Worm (Caenorhabditis elegans): ENCODE results near the gene Y70C5A.3.

Gene Y70C5A.3

DNA sequence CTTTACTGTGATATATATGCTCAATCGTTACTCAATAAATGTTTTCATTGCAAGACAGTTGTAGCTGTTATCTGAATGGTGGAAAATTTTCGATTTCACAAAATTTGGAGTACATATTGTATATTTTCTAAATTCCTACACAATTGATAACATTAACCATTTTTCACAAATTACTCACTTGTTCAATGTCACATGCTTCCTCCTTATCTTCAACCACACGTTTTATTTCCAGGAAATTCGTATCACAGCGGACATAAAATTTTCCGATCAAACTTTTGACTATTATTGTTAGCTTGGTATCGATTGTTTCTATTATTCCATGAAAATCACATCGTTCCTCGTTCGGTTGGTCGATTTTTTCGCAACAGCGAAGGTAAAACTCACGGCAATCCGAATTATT is 12.2 kb downstream of the Y70C5A.3 start:
- TF ChIP-seq ceh-36 (tag; optimal IDR thresholded peaks at IDR 0.05) = no peak
- TF ChIP-seq scrt-1 (GFP tag; IDR thresholded peaks at IDR 0.05) = no peak
- TF ChIP-seq pes-1 (GFP tag; IDR thresholded peaks at IDR 0.05) = no peak
- no peak for TF ChIP-seq ets-7 (tag; optimal IDR thresholded peaks at IDR 0.05)
- no peak for TF ChIP-seq ceh-13 (GFP tag; optimal IDR thresholded peaks at IDR 0.05)
- TF ChIP-seq F13C5.2 (tag; optimal IDR thresholded peaks at IDR 0.05) = no peak
- TF ChIP-seq tbx-37 (GFP tag; conservative IDR thresholded peaks at IDR 0.05) = no peak
- no peak for TF ChIP-seq ama-1 (optimal IDR thresholded peaks at IDR 0.05)
- no peak for TF ChIP-seq tbx-11 (GFP tag; IDR thresholded peaks at IDR 0.05)
- no peak for TF ChIP-seq tra-4 (tag; optimal IDR thresholded peaks at IDR 0.05)
- no peak for TF ChIP-seq flt-1 (GFP tag; IDR thresholded peaks at IDR 0.05)
- TF ChIP-seq hnd-1 (tag; optimal IDR thresholded peaks at IDR 0.05) = no peak
- TF ChIP-seq sea-1 (GFP tag; conservative IDR thresholded peaks at IDR 0.05) = no peak
- TF ChIP-seq B0310.2 (tag; optimal IDR thresholded peaks at IDR 0.05) = no peak

DNA sequence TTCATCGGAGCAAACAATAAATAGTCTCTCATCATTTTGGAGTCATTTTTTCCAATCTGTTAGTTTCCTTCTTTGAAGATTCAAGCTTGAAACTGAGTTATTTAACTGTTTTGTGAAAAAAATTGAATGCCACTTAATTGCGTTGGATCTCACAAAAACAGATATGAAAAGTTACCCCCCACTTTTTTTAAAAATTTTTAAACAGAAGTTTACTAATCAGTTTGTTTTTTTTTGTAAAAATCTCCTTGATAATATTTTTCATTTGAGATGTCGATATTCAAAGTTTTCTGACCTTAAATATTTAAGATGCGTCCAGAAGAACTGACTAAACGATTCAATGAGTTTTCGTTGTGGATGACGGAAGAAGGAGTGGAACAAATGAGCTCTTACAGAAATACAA is 14.4 kb downstream of the Y70C5A.3 start, which contains the start of gene Y32B12C.1:
Gene Y32B12C.1 (plus strand): TSS at position 301 of the 400 bp plus-strand sequence.
- no peak for TF ChIP-seq sea-1 (GFP tag; conservative IDR thresholded peaks at IDR 0.05)
- TF ChIP-seq ama-1 (optimal IDR thresholded peaks at IDR 0.05) = no peak
- no peak for TF ChIP-seq ets-7 (tag; optimal IDR thresholded peaks at IDR 0.05)
- TF ChIP-seq pes-1 (GFP tag; IDR thresholded peaks at IDR 0.05) = no peak
- no peak for TF ChIP-seq aly-1 (tag; optimal IDR thresholded peaks at IDR 0.05)
- TF ChIP-seq tra-4 (tag; optimal IDR thresholded peaks at IDR 0.05) = no peak

DNA sequence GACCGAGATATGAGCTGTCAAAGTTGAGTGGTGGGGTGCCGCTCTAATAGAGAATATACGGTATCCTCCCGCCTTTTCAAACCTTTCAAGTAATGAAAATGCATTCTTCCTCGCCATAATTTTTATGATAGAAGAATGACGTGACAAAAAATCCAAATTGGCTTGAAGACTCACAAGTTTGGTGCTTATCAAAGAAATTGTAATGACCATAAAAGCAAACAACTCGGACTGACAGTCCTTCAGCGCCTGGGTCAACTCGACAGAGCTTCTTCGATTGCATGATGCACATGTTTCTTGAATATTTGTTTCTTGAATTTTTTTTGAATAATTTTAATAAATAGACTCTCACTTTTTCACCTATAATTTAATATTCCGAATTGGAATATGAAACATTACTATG is 15.3 kb downstream of the Y70C5A.3 start:
- TF ChIP-seq hmg-4 (GFP tag; optimal IDR thresholded peaks at IDR 0.05) (no peak), pes-1 (GFP tag; IDR thresholded peaks at IDR 0.05) (no peak), ceh-36 (tag; optimal IDR thresholded peaks at IDR 0.05) (no peak), B0310.2 (tag; optimal IDR thresholded peaks at IDR 0.05) (no peak), aly-1 (tag; optimal IDR thresholded peaks at IDR 0.05) (no peak)

DNA sequence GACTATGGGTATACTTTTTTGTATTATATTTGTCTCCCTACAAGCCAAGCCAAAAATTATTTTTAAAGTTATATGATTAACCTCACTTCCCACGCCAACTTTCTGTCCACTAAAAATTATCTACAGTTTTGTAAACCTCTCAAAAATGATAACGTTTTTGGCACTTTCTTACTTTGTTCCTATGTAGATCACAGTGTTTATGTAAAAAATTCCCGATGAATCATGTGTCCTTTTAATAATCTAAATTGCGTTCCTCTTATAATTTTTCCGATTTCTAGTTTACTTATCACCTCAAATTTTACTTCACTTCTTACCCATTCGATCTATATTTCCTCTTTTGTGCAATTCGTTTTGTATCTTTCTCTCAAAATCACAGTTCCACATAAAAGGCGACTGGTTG is 16.4 kb downstream of the Y70C5A.3 start:
- no peak for TF ChIP-seq aly-1 (tag; optimal IDR thresholded peaks at IDR 0.05)
- no peak for TF ChIP-seq tra-4 (tag; optimal IDR thresholded peaks at IDR 0.05)
- no peak for TF ChIP-seq hnd-1 (tag; optimal IDR thresholded peaks at IDR 0.05)
- no peak for TF ChIP-seq F13C5.2 (tag; optimal IDR thresholded peaks at IDR 0.05)
- no peak for TF ChIP-seq pes-1 (GFP tag; IDR thresholded peaks at IDR 0.05)
- TF ChIP-seq tbx-37 (GFP tag; conservative IDR thresholded peaks at IDR 0.05) = no peak
- TF ChIP-seq ceh-36 (tag; optimal IDR thresholded peaks at IDR 0.05) = no peak

DNA sequence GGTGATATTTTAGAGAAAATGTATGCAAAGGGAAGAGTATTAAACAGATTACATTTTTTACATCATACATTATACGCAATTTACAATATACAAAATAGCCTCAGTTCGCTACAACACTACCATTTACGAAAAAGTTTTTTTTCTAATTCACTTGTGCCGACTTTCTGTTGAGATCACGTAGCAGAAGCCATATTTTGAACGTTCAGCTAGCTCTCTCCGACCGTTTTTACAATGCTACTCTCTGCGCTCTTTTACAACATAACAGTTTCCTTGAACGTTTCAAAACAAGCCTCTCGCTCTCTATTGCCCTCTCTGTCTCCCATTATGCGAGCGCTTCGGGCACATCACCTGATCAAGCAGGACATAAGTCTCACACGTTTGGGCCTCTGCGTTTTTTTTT is 17.6 kb downstream of the Y70C5A.3 start, which contains the start of gene T03E6.8:
Gene T03E6.8 (minus strand): TSS at position 101 of the 400 bp plus-strand sequence.
- no peak for TF ChIP-seq aly-1 (tag; optimal IDR thresholded peaks at IDR 0.05)

DNA sequence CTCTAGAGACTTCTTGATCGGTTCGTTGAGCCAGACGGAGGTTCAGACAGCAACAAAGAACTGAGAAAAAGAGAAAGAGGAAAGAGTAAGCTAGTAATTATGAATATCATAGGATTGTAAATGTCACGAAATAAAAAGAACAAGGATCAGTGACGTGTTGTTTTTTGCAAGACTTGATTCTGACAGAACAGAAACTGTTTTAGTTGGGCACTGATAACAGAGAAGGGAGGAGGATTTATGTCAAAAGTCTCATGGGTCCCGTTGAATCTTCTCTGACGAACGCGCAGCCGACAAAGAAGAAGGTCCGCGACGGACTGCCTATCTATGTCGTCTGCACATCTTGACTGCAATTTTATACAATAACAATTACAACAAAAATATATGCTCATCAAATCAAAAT is 20.1 kb downstream of the Y70C5A.3 start, which contains the start of gene T03E6.9:
Gene T03E6.9 (minus strand): TSS at position 101 of the 400 bp plus-strand sequence.
- TF ChIP-seq F13C5.2 (tag; optimal IDR thresholded peaks at IDR 0.05) (no peak), ama-1 (optimal IDR thresholded peaks at IDR 0.05) (no peak)

DNA sequence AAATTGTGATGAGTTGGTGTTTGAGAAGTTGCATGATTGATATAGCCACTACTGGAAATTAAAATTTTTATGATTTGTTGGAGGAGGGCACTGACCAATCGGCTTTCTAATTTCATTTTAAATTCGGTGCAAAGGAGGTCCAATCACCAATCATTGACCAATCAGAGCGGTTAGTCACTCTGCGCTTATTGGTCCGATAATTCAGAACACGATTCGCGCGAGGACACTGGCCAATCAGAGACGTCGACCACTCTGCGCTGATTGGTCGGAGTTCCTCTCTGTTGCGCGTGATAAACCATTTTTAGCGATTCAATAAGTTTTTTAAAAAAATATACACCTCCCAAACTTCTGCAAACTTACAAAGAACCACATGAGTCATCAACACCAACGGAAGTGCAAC is 20.9 kb downstream of the Y70C5A.3 start:
- TF ChIP-seq hmbx-1 (tag; optimal IDR thresholded peaks at IDR 0.05) = no peak

DNA sequence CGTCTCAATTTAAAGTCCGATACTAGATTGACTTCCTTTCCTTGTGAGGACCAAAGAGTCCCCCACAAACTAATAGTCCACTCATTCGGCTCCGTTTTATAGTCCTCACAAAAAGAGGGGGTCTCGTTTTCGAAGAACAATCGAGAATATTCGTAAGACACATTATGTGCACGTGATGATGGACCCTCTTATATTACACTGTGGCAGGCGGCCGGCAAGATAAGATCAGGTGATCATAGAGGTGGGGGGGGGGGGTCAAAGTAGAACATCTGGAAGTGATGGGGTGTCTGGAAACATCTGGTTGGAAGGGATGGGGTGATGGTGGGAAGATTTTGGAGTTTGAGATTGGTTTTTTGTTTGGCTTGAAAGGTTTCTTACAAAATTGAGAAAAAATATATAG is 22.3 kb downstream of the Y70C5A.3 start:
- TF ChIP-seq hmbx-1 (tag; optimal IDR thresholded peaks at IDR 0.05) = no peak
- TF ChIP-seq tbx-37 (GFP tag; conservative IDR thresholded peaks at IDR 0.05) = no peak
- TF ChIP-seq ets-7 (tag; optimal IDR thresholded peaks at IDR 0.05) = no peak
- no peak for TF ChIP-seq flt-1 (GFP tag; IDR thresholded peaks at IDR 0.05)
- no peak for TF ChIP-seq ama-1 (optimal IDR thresholded peaks at IDR 0.05)
- TF ChIP-seq tbx-11 (GFP tag; IDR thresholded peaks at IDR 0.05) = no peak
- no peak for TF ChIP-seq hnd-1 (tag; optimal IDR thresholded peaks at IDR 0.05)
- no peak for TF ChIP-seq B0310.2 (tag; optimal IDR thresholded peaks at IDR 0.05)
- TF ChIP-seq ceh-13 (GFP tag; optimal IDR thresholded peaks at IDR 0.05) = no peak

DNA sequence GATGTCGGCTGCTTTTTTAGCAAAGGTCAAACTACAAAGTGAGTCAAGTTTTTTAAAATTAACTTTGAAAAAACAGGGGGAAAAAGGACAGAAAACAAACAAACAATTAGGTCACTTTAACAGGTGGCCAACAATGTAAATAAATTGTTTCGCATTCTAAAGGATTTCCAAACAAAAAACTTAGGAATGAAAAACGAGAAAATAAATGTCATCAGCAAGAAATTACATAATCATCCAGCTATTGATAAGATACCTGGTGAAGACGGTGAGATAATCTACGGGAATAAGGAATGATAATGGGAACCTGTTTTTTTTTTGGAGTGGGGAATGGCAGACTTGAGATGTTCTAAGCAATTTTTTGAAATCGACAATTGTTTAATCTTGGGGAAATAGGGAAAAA is 24.6 kb downstream of the Y70C5A.3 start:
- TF ChIP-seq ets-7 (tag; optimal IDR thresholded peaks at IDR 0.05) (no peak), ceh-13 (GFP tag; optimal IDR thresholded peaks at IDR 0.05) (no peak), hmg-4 (GFP tag; optimal IDR thresholded peaks at IDR 0.05) (no peak), scrt-1 (GFP tag; IDR thresholded peaks at IDR 0.05) (no peak), B0310.2 (tag; optimal IDR thresholded peaks at IDR 0.05) (no peak), tbx-37 (GFP tag; conservative IDR thresholded peaks at IDR 0.05) (no peak), ama-1 (optimal IDR thresholded peaks at IDR 0.05) (no peak), tbx-11 (GFP tag; IDR thresholded peaks at IDR 0.05) (no peak), F13C5.2 (tag; optimal IDR thresholded peaks at IDR 0.05) (no peak)

Measured in whole organism, early embryonic.